Worm (Caenorhabditis elegans): ENCODE results near the gene T06E8.8.

T06E8.8 gene

ce11 chrV:10042254-10042653 lies 1.3 kb upstream of the T06E8.8 start (continued):
- TF ChIP-seq lin-1 (GFP tag; IDR thresholded peaks at IDR 0.05) = no peak
- no peak for TF ChIP-seq aly-2 (tag; optimal IDR thresholded peaks at IDR 0.05)
- no peak for TF ChIP-seq daf-12 (tag; optimal IDR thresholded peaks at IDR 0.05)
- TF ChIP-seq mxl-3 (GFP tag; optimal IDR thresholded peaks at IDR 0.05) = peak; percentile 57
- TF ChIP-seq nhr-28 (tag; optimal IDR thresholded peaks at IDR 0.05) = peak; percentile 49
- no peak for TF ChIP-seq fos-1 (tag; optimal IDR thresholded peaks at IDR 0.05)
- peak in 1 of 2 experiments; percentile 47 for TF ChIP-seq hif-1 (tag; optimal IDR thresholded peaks at IDR 0.05)
- no peak for TF ChIP-seq ceh-82 (tag; optimal IDR thresholded peaks at IDR 0.05)
- TF ChIP-seq pqm-1 (tag; optimal IDR thresholded peaks at IDR 0.05) = no peak
- TF ChIP-seq jun-1 (tag; optimal IDR thresholded peaks at IDR 0.05) = no peak
- TF ChIP-seq nhr-10 (tag; optimal IDR thresholded peaks at IDR 0.05) = no peak
- peak; percentile 15 for TF ChIP-seq nhr-48 (tag; optimal IDR thresholded peaks at IDR 0.05)
- peak; percentile 76 for TF ChIP-seq hlh-30 (tag; optimal IDR thresholded peaks at IDR 0.05; ENCODE audit: insufficient read depth)
- TF ChIP-seq snpc-4 (tag; optimal IDR thresholded peaks at IDR 0.05) = no peak
- no peak for TF ChIP-seq lim-7 (GFP tag; IDR thresholded peaks at IDR 0.05)
- no peak for TF ChIP-seq fkh-10 (GFP tag; optimal IDR thresholded peaks at IDR 0.05)
- TF ChIP-seq vab-7 (GFP tag; IDR thresholded peaks at IDR 0.05) = no peak
- TF ChIP-seq tag-97 (GFP tag; IDR thresholded peaks at IDR 0.05) = no peak
- no peak for TF ChIP-seq skn-1 (tag; optimal IDR thresholded peaks at IDR 0.05)
- no peak for TF ChIP-seq F26F4.8 (GFP tag; conservative IDR thresholded peaks at IDR 0.05)
- no peak for TF ChIP-seq Y105C5A.15 (GFP tag; IDR thresholded peaks at IDR 0.05)
- TF ChIP-seq set-16 (GFP tag; IDR thresholded peaks at IDR 0.05) = no peak
- peak; percentile 45 to 65 for TF ChIP-seq mdl-1 (tag; optimal IDR thresholded peaks at IDR 0.05)
- no peak for TF ChIP-seq T20F7.1 (GFP tag; optimal IDR thresholded peaks at IDR 0.05)
- no peak for TF ChIP-seq attf-4 (tag; optimal IDR thresholded peaks at IDR 0.05)
- no peak for TF ChIP-seq ceh-44 (GFP tag; IDR thresholded peaks at IDR 0.05)
- TF ChIP-seq spr-1 (tag; optimal IDR thresholded peaks at IDR 0.05) = peak; percentile 10
- no peak for TF ChIP-seq F10B5.3 (tag; optimal IDR thresholded peaks at IDR 0.05)
- TF ChIP-seq F49E8.2 (tag; optimal IDR thresholded peaks at IDR 0.05; ENCODE audit: borderline replicate concordance) = no peak
- no peak for TF ChIP-seq madf-9 (GFP tag; conservative IDR thresholded peaks at IDR 0.05)
- TF ChIP-seq dmd-9 (GFP tag; IDR thresholded peaks at IDR 0.05) = no peak
- no peak for TF ChIP-seq F44E2.7 (GFP tag; IDR thresholded peaks at IDR 0.05)
- TF ChIP-seq gei-8 (GFP tag; optimal IDR thresholded peaks at IDR 0.05) = no peak
- no peak for TF ChIP-seq nhr-237 (tag; optimal IDR thresholded peaks at IDR 0.05)
- TF ChIP-seq lir-3 (tag; optimal IDR thresholded peaks at IDR 0.05) = no peak
- no peak for TF ChIP-seq daf-19 (GFP tag; conservative IDR thresholded peaks at IDR 0.05)
- no peak for TF ChIP-seq mep-1 (tag; optimal IDR thresholded peaks at IDR 0.05)
- no peak for TF ChIP-seq pha-4 (GFP tag; IDR thresholded peaks at IDR 0.05)
- TF ChIP-seq pha-4 (tag; optimal IDR thresholded peaks at IDR 0.05) = no peak
- TF ChIP-seq dpl-1 (GFP tag; optimal IDR thresholded peaks at IDR 0.05) = peak; percentile 49
- TF ChIP-seq ceh-32 (tag; optimal IDR thresholded peaks at IDR 0.05; ENCODE audit: poor library complexity) = no peak
- no peak for TF ChIP-seq ZK337.2 (GFP tag; IDR thresholded peaks at IDR 0.05)
- TF ChIP-seq unc-130 (GFP tag; optimal IDR thresholded peaks at IDR 0.05) = no peak
- no peak for TF ChIP-seq Y48G9A.11 (GFP tag; IDR thresholded peaks at IDR 0.05)
- peak; percentile 38; the same call in 1 of the 2 replicates for TF ChIP-seq T26A8.4 (GFP tag; IDR thresholded peaks at IDR 0.05)
- peak; percentile 70 for TF ChIP-seq nhr-6 (tag; optimal IDR thresholded peaks at IDR 0.05)
- peak; percentile 51 for TF ChIP-seq rbr-2 (tag; optimal IDR thresholded peaks at IDR 0.05)
- TF ChIP-seq ama-1 (optimal IDR thresholded peaks at IDR 0.05) = no peak
- TF ChIP-seq egl-27 (tag; optimal IDR thresholded peaks at IDR 0.05) = no peak
- TF ChIP-seq mes-2 (tag; optimal IDR thresholded peaks at IDR 0.05; ENCODE audit: poor library complexity, severe bottlenecking) = peak; percentile 79
- peak; percentile 78 for TF ChIP-seq hmg-1.1 (GFP tag; IDR thresholded peaks at IDR 0.05)
- TF ChIP-seq ceh-20 (GFP tag; IDR thresholded peaks at IDR 0.05) = peak; percentile 71
- peak; percentile 75 for TF ChIP-seq dve-1 (tag; optimal IDR thresholded peaks at IDR 0.05; ENCODE audit: insufficient read depth)

Data from whole organism, L4 larva.